Worm (Caenorhabditis elegans) whole organism, dauer: ENCODE measurements around the gene F59F5.3.

Source experiments
- unc-62 ChIP-seq: sonication (generic microtip); optimal IDR thresholded peaks from 2 replicates; lab custom pipeline; 2017; ENCODE audit warnings: missing biosample characterization, missing genetic modification reagents, missing genetic modification characterization

F59F5.3 gene

ce11 chrX:10542313-10543048 lies at the start of gene F59F5.3, which contains the start of gene F59F5.4:
F59F5.3 (minus strand) TSS chrX:10542413.
F59F5.4 (plus strand) TSS chrX:10542998.
- TF ChIP-seq unc-62 (GFP tag; lab: Kevin White, UChicago), result no peak

ce11 chrX:10591208-10591782 lies 49.1 kb upstream of the F59F5.3 start:
- no peak for TF ChIP-seq unc-62 (GFP tag; lab: Kevin White, UChicago)

- TF ChIP-seq unc-62 (GFP tag; lab: Kevin White, UChicago), result no peak
These were observed 48.6 kb upstream of the F59F5.3 start for ce11 chrX:10590772-10591171.

- no peak for TF ChIP-seq unc-62 (GFP tag; lab: Kevin White, UChicago)
These were observed 47.3 kb upstream of the F59F5.3 start, which contains the start of gene F57C7.4 for ce11 chrX:10589465-10589864. F57C7.4 (minus strand) TSS chrX:10589565.

ce11 chrX:10576872-10577271 lies 34.7 kb upstream of the F59F5.3 start, which contains the start of gene nhx-5:
nhx-5 (plus strand) TSS chrX:10576953.
- no peak for TF ChIP-seq unc-62 (GFP tag; lab: Kevin White, UChicago)

- no peak for TF ChIP-seq unc-62 (GFP tag; lab: Kevin White, UChicago)
These were observed 34.2 kb upstream of the F59F5.3 start for ce11 chrX:10576410-10576809.

- TF ChIP-seq unc-62 (GFP tag; lab: Kevin White, UChicago), result no peak
These were observed 27.0 kb upstream of the F59F5.3 start, which contains the start of gene bet-2 for ce11 chrX:10569185-10569584. bet-2 (plus strand) TSS chrX:10569273.

- TF ChIP-seq unc-62 (GFP tag; lab: Kevin White, UChicago), result peak; percentile 41
These were observed 26.4 kb upstream of the F59F5.3 start for ce11 chrX:10568385-10569149.

ce11 chrX:10566775-10567174 lies 24.6 kb upstream of the F59F5.3 start:
- TF ChIP-seq unc-62 (GFP tag; lab: Kevin White, UChicago), result no peak

- TF ChIP-seq unc-62 (GFP tag; lab: Kevin White, UChicago), result no peak
These were observed 17.0 kb upstream of the F59F5.3 start, which contains the start of gene F59F5.7 for ce11 chrX:10559203-10559602. F59F5.7 (plus strand) TSS chrX:10559503.

ce11 chrX:10556764-10557163 lies 14.6 kb upstream of the F59F5.3 start:
- no peak for TF ChIP-seq unc-62 (GFP tag; lab: Kevin White, UChicago)

ce11 chrX:10555189-10555964 lies 13.2 kb upstream of the F59F5.3 start, which contains the start of gene syd-2:
syd-2 (minus strand) TSS chrX:10555239.
- no peak for TF ChIP-seq unc-62 (GFP tag; lab: Kevin White, UChicago)

ce11 chrX:10553048-10553447 lies 10.8 kb upstream of the F59F5.3 start:
- TF ChIP-seq unc-62 (GFP tag; lab: Kevin White, UChicago), result no peak

- no peak for TF ChIP-seq unc-62 (GFP tag; lab: Kevin White, UChicago)
These were observed 3.5 kb upstream of the F59F5.3 start, which contains the start of gene F59F5.5 for ce11 chrX:10545716-10546115. F59F5.5 (plus strand) TSS chrX:10546016.

- no peak for TF ChIP-seq unc-62 (GFP tag; lab: Kevin White, UChicago)
These were observed 424 bp downstream of the F59F5.3 start for ce11 chrX:10541789-10542188.
